Worm (Caenorhabditis elegans): ENCODE results near the gene K03B8.11.

K03B8.11 gene

DNA sequence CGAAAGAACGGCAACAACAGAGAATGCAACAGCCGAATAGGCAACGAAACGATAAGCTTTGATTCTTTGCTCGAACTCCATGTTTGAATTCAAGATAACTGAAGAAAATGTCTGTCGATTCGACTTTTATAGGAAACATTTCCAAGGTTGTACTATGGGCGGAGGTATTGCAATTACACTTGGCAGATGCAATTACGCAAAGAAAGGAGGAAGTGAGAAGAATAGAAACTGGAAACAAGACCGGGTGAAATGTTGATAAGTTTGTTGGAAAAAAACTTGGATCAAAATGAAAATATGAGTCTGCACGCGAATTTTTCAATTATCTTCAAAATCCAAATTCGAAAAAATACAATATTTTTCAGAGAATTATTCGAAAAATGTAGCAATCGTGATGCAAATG, 518 bp downstream of the K03B8.11 start, which contains the start of gene col-155:
col-155 (minus strand) TSS at position 101 of the 400 bp plus-strand sequence.
- TF ChIP-seq ekl-4 (GFP tag; IDR thresholded peaks at IDR 0.05): no peak
- TF ChIP-seq K11D2.4 (GFP tag; IDR thresholded peaks at IDR 0.05): no peak
- no peak for TF ChIP-seq unc-62 (GFP tag; optimal IDR thresholded peaks at IDR 0.05)
- TF ChIP-seq B0336.3 (GFP tag; IDR thresholded peaks at IDR 0.05): no peak
- no peak for TF ChIP-seq T26A5.8 (tag; optimal IDR thresholded peaks at IDR 0.05)
- no peak for TF ChIP-seq ceh-58 (GFP tag; IDR thresholded peaks at IDR 0.05)
- no peak for TF ChIP-seq snpc-1.1 (tag; optimal IDR thresholded peaks at IDR 0.05; ENCODE audit: insufficient read depth)
- no peak for TF ChIP-seq lsy-27 (tag; optimal IDR thresholded peaks at IDR 0.05; ENCODE audit: borderline replicate concordance, insufficient read depth)
- no peak for TF ChIP-seq F33H1.4 (GFP tag; IDR thresholded peaks at IDR 0.05)
- no peak for TF ChIP-seq egrh-3 (GFP tag; IDR thresholded peaks at IDR 0.05)
- TF ChIP-seq let-607 (tag; optimal IDR thresholded peaks at IDR 0.05): no peak
- TF ChIP-seq tbp1 (GFP tag; optimal IDR thresholded peaks at IDR 0.05): no peak
- TF ChIP-seq akir-1 (GFP tag; optimal IDR thresholded peaks at IDR 0.05): no peak
- TF ChIP-seq attf-5 (GFP tag; optimal IDR thresholded peaks at IDR 0.05): no peak

DNA sequence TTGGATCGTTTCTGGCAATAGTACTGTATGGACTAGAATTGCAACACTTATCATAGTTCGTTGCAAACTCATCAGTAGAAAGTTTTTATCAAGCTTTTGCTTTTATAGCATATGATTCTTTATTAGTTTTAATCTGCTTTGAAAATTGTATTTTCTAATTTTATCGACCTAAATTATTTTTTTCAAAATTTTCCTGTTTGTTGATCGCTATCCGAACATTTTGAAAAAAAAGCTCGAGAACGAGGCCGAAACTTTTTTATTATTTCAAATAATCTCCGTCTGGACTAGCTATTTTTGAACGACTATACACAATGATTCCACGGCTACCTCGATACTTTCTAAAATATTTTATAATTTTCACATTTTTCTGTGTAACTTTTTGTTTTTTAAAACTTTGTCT, 3.9 kb downstream of the K03B8.11 start, which contains the start of gene F55C10.4:
F55C10.4 (plus strand) TSS at position 301 of the 400 bp plus-strand sequence.
- TF ChIP-seq rpc-1 (optimal IDR thresholded peaks at IDR 0.05) (no peak), rpc-1 (tag; optimal IDR thresholded peaks at IDR 0.05) (no peak), lir-1 (GFP tag; conservative IDR thresholded peaks at IDR 0.05) (no peak), ztf-3 (GFP tag; optimal IDR thresholded peaks at IDR 0.05) (no peak), sea-2 (GFP tag; IDR thresholded peaks at IDR 0.05) (no peak), nhr-179 (tag; optimal IDR thresholded peaks at IDR 0.05) (no peak), attf-3 (GFP tag; conservative IDR thresholded peaks at IDR 0.05) (no peak), ama-1 (optimal IDR thresholded peaks at IDR 0.05) (no peak), ama-1 (GFP tag; optimal IDR thresholded peaks at IDR 0.05) (no peak), aptf-2 (GFP tag; conservative IDR thresholded peaks at IDR 0.05) (no peak), F57C9.4 (tag; optimal IDR thresholded peaks at IDR 0.05) (no peak)

DNA sequence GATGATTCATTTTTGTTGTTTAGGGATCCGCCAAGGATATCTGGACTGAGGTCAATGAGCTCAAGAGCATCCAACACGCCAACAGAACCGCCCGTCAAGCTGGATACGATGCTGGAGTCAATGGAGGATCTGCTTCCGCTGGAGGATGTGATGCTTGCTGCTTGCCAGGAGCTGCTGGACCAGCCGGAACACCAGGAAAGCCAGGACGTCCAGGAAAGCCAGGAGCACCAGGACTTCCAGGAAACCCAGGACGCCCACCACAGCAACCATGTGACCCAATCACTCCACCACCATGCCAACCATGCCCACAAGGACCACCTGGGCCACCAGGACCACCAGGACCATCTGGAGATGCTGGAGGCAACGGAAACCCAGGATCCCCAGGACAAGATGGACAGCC, 4.7 kb downstream of the K03B8.11 start:
- TF ChIP-seq egrh-3 (GFP tag; IDR thresholded peaks at IDR 0.05): peak; percentile 66; the same call in 1 of the 2 replicates

DNA sequence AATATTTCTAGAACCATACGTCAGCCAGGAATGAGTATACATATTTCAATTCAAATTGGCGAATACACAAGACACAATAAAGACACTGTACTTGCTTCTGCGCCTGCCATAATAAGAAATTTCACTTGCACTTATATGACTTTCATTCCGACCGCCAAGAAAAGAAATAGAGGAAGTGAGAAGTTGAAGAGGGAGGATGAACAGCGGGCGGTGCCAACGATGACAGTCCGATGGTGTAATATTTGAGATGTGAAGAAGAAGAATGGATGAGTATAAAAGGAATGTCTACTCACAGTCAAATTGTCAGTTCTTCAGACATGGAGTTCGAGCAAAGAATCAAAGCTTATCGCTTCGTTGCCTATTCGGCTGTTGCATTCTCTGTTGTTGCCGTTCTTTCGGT, 5.2 kb downstream of the K03B8.11 start, which contains the start of gene col-154:
col-154 (plus strand) TSS at position 301 of the 400 bp plus-strand sequence.
- TF ChIP-seq lin-26 (GFP tag; IDR thresholded peaks at IDR 0.05) (no peak), ceh-40 (GFP tag; IDR thresholded peaks at IDR 0.05) (no peak), tbx-9 (tag; optimal IDR thresholded peaks at IDR 0.05; ENCODE audit: borderline replicate concordance) (no peak), Y95B8A.8 (GFP tag; IDR thresholded peaks at IDR 0.05) (no peak), xnd-1 (tag; optimal IDR thresholded peaks at IDR 0.05) (no peak)

DNA sequence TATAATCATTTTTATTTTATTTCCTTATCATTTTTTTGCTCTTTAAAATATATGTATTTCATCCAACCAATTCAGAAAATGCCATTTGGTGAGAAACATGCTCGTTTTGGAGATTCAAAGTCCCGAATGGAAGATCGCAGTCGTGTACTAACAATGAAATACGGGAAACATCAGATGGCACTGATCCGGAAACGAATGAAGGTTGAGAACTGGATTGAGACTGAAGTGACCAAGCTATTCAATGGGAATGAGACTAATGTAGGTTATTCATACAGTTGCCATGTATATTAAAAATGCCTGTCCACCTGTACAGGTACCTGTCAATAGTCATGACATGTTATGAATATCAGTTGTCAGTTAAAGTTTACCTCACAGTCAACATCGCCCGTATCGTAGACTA, 7.3 kb downstream of the K03B8.11 start, which contains the start of gene F55C10.5:
F55C10.5 (plus strand) TSS at position 74 of the 400 bp plus-strand sequence.
- no peak for TF ChIP-seq T07F8.4 (tag; optimal IDR thresholded peaks at IDR 0.05)
- no peak for TF ChIP-seq let-526 (GFP tag; IDR thresholded peaks at IDR 0.05)
- no peak for TF ChIP-seq him-1 (tag; optimal IDR thresholded peaks at IDR 0.05)
- TF ChIP-seq atf-7 (tag; optimal IDR thresholded peaks at IDR 0.05): no peak
- TF ChIP-seq pha-4 (tag; optimal IDR thresholded peaks at IDR 0.05): no peak
- TF ChIP-seq efl-1 (GFP tag; optimal IDR thresholded peaks at IDR 0.05): no peak
- TF ChIP-seq ztf-28 (GFP tag; IDR thresholded peaks at IDR 0.05): no peak
- TF ChIP-seq nfyb-1 (GFP tag; IDR thresholded peaks at IDR 0.05): no peak
- no peak for TF ChIP-seq rec-8 (tag; optimal IDR thresholded peaks at IDR 0.05)
- no peak for TF ChIP-seq athp-1 (tag; optimal IDR thresholded peaks at IDR 0.05)
- no peak for TF ChIP-seq unc-62 (GFP tag; optimal IDR thresholded peaks at IDR 0.05)

Measured in whole organism, young adult.